Worm (Caenorhabditis elegans): Measurements from ENCODE around the gene D1086.21.
"Not testable (repeated sequence)": the region's sequence is repeated elsewhere in the genome, so short reads cannot be mapped to it uniquely, and the experiment has no call there.

D1086.21 gene

ce11 chrV:14055097-14055496, 9.4 kb upstream of the D1086.21 start (continued):
- TF ChIP-seq unc-62 (GFP tag; optimal IDR thresholded peaks at IDR 0.05 in 1 of 2) (peak in 1 of 2 experiments; percentile 99), nhr-10 (tag; optimal IDR thresholded peaks at IDR 0.05) (peak; percentile 35), D1046.2 (GFP tag; IDR thresholded peaks at IDR 0.05) (peak; percentile 96), zfp-3 (GFP tag; conservative IDR thresholded peaks at IDR 0.05) (peak; percentile 96), T20F7.1 (GFP tag; optimal IDR thresholded peaks at IDR 0.05) (peak; percentile 89), ztf-7 (tag; optimal IDR thresholded peaks at IDR 0.05) (peak; percentile 70), Y75B8A.6 (GFP tag; IDR thresholded peaks at IDR 0.05) (peak; percentile 91; the same call in 1 of the 2 replicates), mxl-2 (GFP tag; conservative IDR thresholded peaks at IDR 0.05) (peak; percentile 88), vab-7 (GFP tag; IDR thresholded peaks at IDR 0.05) (peak; percentile 94), cey-2 (tag; optimal IDR thresholded peaks at IDR 0.05; ENCODE audit: borderline replicate concordance, insufficient read depth) (peak; percentile 1), ZK337.2 (GFP tag; IDR thresholded peaks at IDR 0.05) (peak; percentile 99), sdz-12 (GFP tag; optimal IDR thresholded peaks at IDR 0.05) (peak; percentile 85), lir-3 (tag; optimal IDR thresholded peaks at IDR 0.05) (peak; percentile 26), mes-2 (tag; optimal IDR thresholded peaks at IDR 0.05; ENCODE audit: poor library complexity, severe bottlenecking) (peak; percentile 100), hmg-1.1 (GFP tag; IDR thresholded peaks at IDR 0.05) (peak; percentile 92), nhr-77 (tag; optimal IDR thresholded peaks at IDR 0.05) (peak; percentile 54), Y48G9A.11 (GFP tag; IDR thresholded peaks at IDR 0.05) (peak; percentile 92), php-3 (GFP tag; IDR thresholded peaks at IDR 0.05) (peak; percentile 97), madf-9 (GFP tag; conservative IDR thresholded peaks at IDR 0.05) (peak; percentile 97), nhr-25 (tag; optimal IDR thresholded peaks at IDR 0.05; ENCODE audit: borderline replicate concordance, insufficient read depth) (peak; percentile 55), lin-13 (GFP tag; optimal IDR thresholded peaks at IDR 0.05) (peak; percentile 80), saeg-2 (GFP tag; IDR thresholded peaks at IDR 0.05) (peak; percentile 95), skn-1 (tag; optimal IDR thresholded peaks at IDR 0.05) (peak; percentile 51), ceh-20 (GFP tag; IDR thresholded peaks at IDR 0.05) (peak; percentile 98), duxl-1 (tag; optimal IDR thresholded peaks at IDR 0.05; ENCODE audit: poor library complexity) (peak; percentile 97), madf-5 (GFP tag; IDR thresholded peaks at IDR 0.05) (peak; percentile 55 to 97; a peak in 3 of 4 replicates), gei-8 (GFP tag; optimal IDR thresholded peaks at IDR 0.05) (peak; percentile 53), hlh-30 (tag; optimal IDR thresholded peaks at IDR 0.05; ENCODE audit: insufficient read depth) (peak; percentile 98), aha-1 (tag) (peak; percentile 97), pha-4 (GFP tag; IDR thresholded peaks at IDR 0.05) (peak; percentile 96), Y105C5A.15 (GFP tag; IDR thresholded peaks at IDR 0.05) (peak; percentile 89; the same call in 1 of the 2 replicates), dve-1 (tag; optimal IDR thresholded peaks at IDR 0.05; ENCODE audit: insufficient read depth) (peak; percentile 93), ceh-32 (tag; optimal IDR thresholded peaks at IDR 0.05; ENCODE audit: poor library complexity) (peak; percentile 59), lin-29 (GFP tag; IDR thresholded peaks at IDR 0.05) (peak; percentile 83), tra-1 (GFP tag; IDR thresholded peaks at IDR 0.05) (peak; percentile 98), spr-1 (tag; optimal IDR thresholded peaks at IDR 0.05) (peak; percentile 84), tag-97 (GFP tag; IDR thresholded peaks at IDR 0.05) (peak; percentile 93), hlh-11 (tag; optimal IDR thresholded peaks at IDR 0.05) (peak; percentile 95), arid-1 (GFP tag; conservative IDR thresholded peaks at IDR 0.05) (peak; percentile 94), ces-1 (GFP tag; optimal IDR thresholded peaks at IDR 0.05) (peak; percentile 69), nhr-42 (GFP tag; IDR thresholded peaks at IDR 0.05) (peak; percentile 97), nhr-28 (tag; optimal IDR thresholded peaks at IDR 0.05) (peak; percentile 72)
- TF ChIP-seq unc-62, pha-4 (tag; optimal IDR thresholded peaks at IDR 0.05): not testable (repeated sequence)

Data from whole organism, L4 larva.